Fruit fly (Drosophila melanogaster) Kc167 (cell line): ENCODE measurements around the gene phtm.

Source experiments
- Myc ChIP-seq: fragments of >200 bp; optimal IDR thresholded peaks from 2 replicates; lab custom pipeline; 2017; ENCODE audit warnings: missing external identifiers
- Sin3A ChIP-seq: fragments of >200 bp; optimal IDR thresholded peaks from 2 replicates; lab custom pipeline; 2018; ENCODE audit warnings: missing external identifiers
- h ChIP-seq: fragments of >200 bp; optimal IDR thresholded peaks from 3 replicates; lab custom pipeline; 2018; ENCODE audit warnings: missing external identifiers
- insv ChIP-seq: fragments of >200 bp; optimal IDR thresholded peaks from 3 replicates; lab custom pipeline; 2018; ENCODE audit warnings: missing external identifiers
- psq ChIP-seq: fragments of >200 bp; optimal IDR thresholded peaks from 2 replicates; lab custom pipeline; 2017; ENCODE audit warnings: missing external identifiers
- ttk ChIP-seq: sonication (Bioruptor generic); optimal IDR thresholded peaks from 2 replicates; lab custom pipeline; 2017; ENCODE audit warnings: missing external identifiers

The phtm gene

dm6 chrX:18662053-18662452 is 23.5 kb upstream of the phtm start, which contains the start of gene CG6696:
Gene CG6696 (minus strand): TSS chrX:18662153.
- no peak for TF ChIP-seq Myc (lab: Kevin White, UChicago)

- TF ChIP-seq ttk (lab: Kevin White, UChicago) (no peak), Sin3A (lab: Kevin White, UChicago) (no peak), Myc (lab: Kevin White, UChicago) (no peak), h (no peak), insv (no peak), psq (no peak)
Measured at dm6 chrX:18663362-18663761, 22.2 kb upstream of the phtm start.

- no peak for TF ChIP-seq Sin3A (lab: Kevin White, UChicago)
- TF ChIP-seq ttk (lab: Kevin White, UChicago): no peak
- no peak for TF ChIP-seq h
- TF ChIP-seq insv: no peak
- TF ChIP-seq Myc (lab: Kevin White, UChicago): no peak
- no peak for TF ChIP-seq psq
Measured at dm6 chrX:18665715-18666267, 19.8 kb upstream of the phtm start.

dm6 chrX:18668293-18668692 is 17.3 kb upstream of the phtm start:
- TF ChIP-seq ttk (lab: Kevin White, UChicago) (no peak), insv (no peak), Myc (lab: Kevin White, UChicago) (no peak)

- TF ChIP-seq psq (no peak), Sin3A (lab: Kevin White, UChicago) (no peak), insv (no peak), Myc (lab: Kevin White, UChicago) (no peak), ttk (lab: Kevin White, UChicago) (no peak), h (no peak)
Measured at dm6 chrX:18669811-18670477, 15.6 kb upstream of the phtm start.

- no peak for TF ChIP-seq ttk (lab: Kevin White, UChicago)
- TF ChIP-seq Sin3A (lab: Kevin White, UChicago): no peak
- no peak for TF ChIP-seq psq
- no peak for TF ChIP-seq Myc (lab: Kevin White, UChicago)
- no peak for TF ChIP-seq insv
- no peak for TF ChIP-seq h
Measured at dm6 chrX:18671545-18672174, 13.9 kb upstream of the phtm start.

dm6 chrX:18672900-18673529 is 12.6 kb upstream of the phtm start:
- TF ChIP-seq ttk (lab: Kevin White, UChicago): no peak

- no peak for TF ChIP-seq h
- no peak for TF ChIP-seq insv
- no peak for TF ChIP-seq ttk (lab: Kevin White, UChicago)
Measured at dm6 chrX:18675272-18675671, 10.3 kb upstream of the phtm start.

dm6 chrX:18675702-18676101 is 9.9 kb upstream of the phtm start:
- TF ChIP-seq h (no peak), ttk (lab: Kevin White, UChicago) (no peak), Myc (lab: Kevin White, UChicago) (no peak), Sin3A (lab: Kevin White, UChicago) (no peak), insv (no peak), psq (no peak)

dm6 chrX:18676756-18677155 is 8.8 kb upstream of the phtm start:
- TF ChIP-seq ttk (lab: Kevin White, UChicago): no peak
- no peak for TF ChIP-seq Myc (lab: Kevin White, UChicago)

- TF ChIP-seq Myc (lab: Kevin White, UChicago) (no peak), h (no peak), insv (no peak), psq (no peak), ttk (lab: Kevin White, UChicago) (no peak), Sin3A (lab: Kevin White, UChicago) (no peak)
Measured at dm6 chrX:18678876-18679275, 6.7 kb upstream of the phtm start.

- no peak for TF ChIP-seq h
- no peak for TF ChIP-seq ttk (lab: Kevin White, UChicago)
- no peak for TF ChIP-seq psq
- TF ChIP-seq Sin3A (lab: Kevin White, UChicago): no peak
- no peak for TF ChIP-seq insv
- TF ChIP-seq Myc (lab: Kevin White, UChicago): no peak
Measured at dm6 chrX:18681410-18681809, 4.2 kb upstream of the phtm start.

dm6 chrX:18682815-18683214 is 2.8 kb upstream of the phtm start:
- no peak for TF ChIP-seq insv
- no peak for TF ChIP-seq h
- TF ChIP-seq psq: no peak
- TF ChIP-seq Myc (lab: Kevin White, UChicago): no peak
- TF ChIP-seq Sin3A (lab: Kevin White, UChicago): no peak
- no peak for TF ChIP-seq ttk (lab: Kevin White, UChicago)
